Fruit fly (Drosophila melanogaster) whole organism, adult: ENCODE measurements around the gene alien.

Experiments
- CG11617 ChIP-seq: fragments of 200-800 bp; sonication (Bioruptor generic); optimal IDR thresholded peaks from 2 replicates; lab custom pipeline; 2017; ENCODE audit warnings: mild to moderate bottlenecking, missing biosample characterization, missing genetic modification reagents, missing genetic modification characterization
- CG12768 ChIP-seq: fragments of 200-800 bp; sonication (Bioruptor generic); optimal IDR thresholded peaks from 2 replicates; lab custom pipeline; 2017; ENCODE audit warnings: missing biosample characterization, missing genetic modification characterization, mild to moderate bottlenecking, moderate library complexity, missing genetic modification reagents
- CG14711 ChIP-seq: fragments of 200-800 bp; sonication (Bioruptor generic); optimal IDR thresholded peaks from 2 replicates; lab custom pipeline; 2018; ENCODE audit warnings: missing biosample characterization, mild to moderate bottlenecking, missing genetic modification characterization, moderate library complexity
- CG1620 ChIP-seq: fragments of 200-800 bp; sonication (Bioruptor generic); optimal IDR thresholded peaks from 2 replicates; lab custom pipeline; 2016; ENCODE audit warnings: missing biosample characterization, missing genetic modification characterization
- CG33017 ChIP-seq: fragments of 200-800 bp; sonication (Bioruptor generic); optimal IDR thresholded peaks from 2 replicates; lab custom pipeline; 2018; ENCODE audit warnings: missing biosample characterization, mild to moderate bottlenecking, missing genetic modification characterization, moderate library complexity
- CG5204 ChIP-seq: fragments of 200-800 bp; sonication (Bioruptor generic); optimal IDR thresholded peaks from 2 replicates; lab custom pipeline; 2016; ENCODE audit warnings: missing biosample characterization, missing genetic modification characterization
- CG7045 ChIP-seq: fragments of 200-800 bp; sonication (Bioruptor generic); optimal IDR thresholded peaks from 2 replicates; lab custom pipeline; 2017; ENCODE audit warnings: missing biosample characterization, mild to moderate bottlenecking, missing genetic modification characterization
- CG7101 ChIP-seq: fragments of 200-800 bp; sonication (Bioruptor generic); optimal IDR thresholded peaks from 2 replicates; lab custom pipeline; 2018; ENCODE audit warnings: missing biosample characterization, mild to moderate bottlenecking, missing genetic modification characterization, moderate library complexity
- Clk ChIP-seq: fragments of 200-800 bp; sonication (Bioruptor generic); optimal IDR thresholded peaks from 2 replicates; lab custom pipeline; 2017; ENCODE audit warnings: missing biosample characterization, missing genetic modification characterization
- Crg-1 ChIP-seq: fragments of 200-800 bp; sonication (Bioruptor generic); optimal IDR thresholded peaks from 2 replicates; lab custom pipeline; 2016; ENCODE audit warnings: missing biosample characterization, missing genetic modification characterization
- Hr96 ChIP-seq: fragments of 200-800 bp; sonication (Bioruptor generic); optimal IDR thresholded peaks from 2 replicates; lab custom pipeline; 2016; ENCODE audit warnings: missing biosample characterization, missing genetic modification characterization
- Mnt ChIP-seq: fragments of 200-800 bp; sonication (Bioruptor generic); optimal IDR thresholded peaks from 2 replicates; lab custom pipeline; 2016; ENCODE audit warnings: missing biosample characterization, mild to moderate bottlenecking, missing genetic modification characterization
- bab1 ChIP-seq: fragments of 200-800 bp; sonication (Bioruptor generic); optimal IDR thresholded peaks from 3 replicates; lab custom pipeline; 2019; ENCODE audit warnings: missing biosample characterization, mild to moderate bottlenecking, missing genetic modification characterization, moderate library complexity
- cic ChIP-seq: fragments of 200-800 bp; sonication (Bioruptor generic); optimal IDR thresholded peaks from 2 replicates; lab custom pipeline; 2017; ENCODE audit warnings: missing biosample characterization, mild to moderate bottlenecking, missing genetic modification characterization, moderate library complexity
- cnc ChIP-seq, 2 experiments: fragments of >200 bp; optimal IDR thresholded peaks; 2 replicates each; lab custom pipeline; 2017
- kay ChIP-seq: fragments of 200-800 bp; sonication (Bioruptor generic); peaks from one replicate; lab custom pipeline; 2016; ENCODE audit warnings: missing biosample characterization, missing genetic modification characterization, borderline replicate concordance
- ovo ChIP-seq: fragments of 200-800 bp; sonication (Bioruptor generic); optimal IDR thresholded peaks from 2 replicates; lab custom pipeline; 2016; ENCODE audit warnings: missing biosample characterization, missing genetic modification characterization
- pad ChIP-seq: fragments of 200-800 bp; sonication (Bioruptor generic); optimal IDR thresholded peaks from 3 replicates; lab custom pipeline; 2017; ENCODE audit warnings: missing biosample characterization, missing genetic modification characterization, mild to moderate bottlenecking, moderate library complexity, missing genetic modification reagents
- tj ChIP-seq: fragments of 200-800 bp; sonication (Bioruptor generic); optimal IDR thresholded peaks from 3 replicates; lab custom pipeline; 2017; ENCODE audit warnings: missing biosample characterization, mild to moderate bottlenecking, missing genetic modification characterization, moderate library complexity
- toe ChIP-seq: fragments of 200-800 bp; sonication (Bioruptor generic); optimal IDR thresholded peaks from 2 replicates; lab custom pipeline; 2016; ENCODE audit warnings: missing biosample characterization, missing genetic modification characterization

The alien gene

dm6 chr2L:8962254-8962653, 34.9 kb downstream of the alien start, which contains the start of the genes CG9525 and CG32985:
CG9525 (minus strand) TSS chr2L:8962354.
CG32985 (plus strand) TSS chr2L:8962533.
- TF ChIP-seq cic (no peak), CG7101 (tag; lab: Kevin White, UChicago) (no peak), CG5204 (GFP tag; lab: Kevin White, UChicago) (no peak), Mnt (GFP tag; lab: Kevin White, UChicago) (no peak), CG7045 (GFP tag; lab: Kevin White, UChicago) (no peak), CG14711 (tag; lab: Kevin White, UChicago) (no peak), CG33017 (no peak), CG11617 (GFP tag; lab: Kevin White, UChicago) (no peak), tj (GFP tag; lab: Kevin White, UChicago) (no peak), bab1 (GFP tag; lab: Kevin White, UChicago) (no peak), toe (no peak), pad (GFP tag; lab: Kevin White, UChicago) (no peak), Hr96 (GFP tag; lab: Kevin White, UChicago) (no peak), ovo (GFP tag; lab: Kevin White, UChicago) (no peak)

- TF ChIP-seq CG1620, result no peak
- no peak for TF ChIP-seq bab1 (GFP tag; lab: Kevin White, UChicago)
- TF ChIP-seq Clk (GFP tag; lab: Kevin White, UChicago), result no peak
- no peak for TF ChIP-seq toe
- TF ChIP-seq cic, result peak; percentile 29
- peak; percentile 14 for TF ChIP-seq CG7045 (GFP tag; lab: Kevin White, UChicago)
- TF ChIP-seq ovo (GFP tag; lab: Kevin White, UChicago), result no peak
- peak; percentile 29 for TF ChIP-seq tj (GFP tag; lab: Kevin White, UChicago)
- peak; percentile 33 for TF ChIP-seq CG12768 (GFP tag; lab: Kevin White, UChicago)
- peak; percentile 67 for TF ChIP-seq CG14711 (tag; lab: Kevin White, UChicago)
- TF ChIP-seq cnc (optimal IDR thresholded peaks at IDR 0.05; lab: Kevin White, UChicago), result no peak
- peak; percentile 43 for TF ChIP-seq pad (GFP tag; lab: Kevin White, UChicago)
- TF ChIP-seq CG33017, result peak; percentile 43
- TF ChIP-seq CG11617 (GFP tag; lab: Kevin White, UChicago), result peak; percentile 41
- TF ChIP-seq CG7101 (tag; lab: Kevin White, UChicago), result peak; percentile 55
- peak; percentile 29 for TF ChIP-seq Hr96 (GFP tag; lab: Kevin White, UChicago)
- TF ChIP-seq Mnt (GFP tag; lab: Kevin White, UChicago), result peak; percentile 39
Observed at dm6 chr2L:8959001-8959461, 38.1 kb downstream of the alien start, which contains the start of gene CG31886. CG31886 (minus strand) TSS chr2L:8959051.

- TF ChIP-seq tj (GFP tag; lab: Kevin White, UChicago) (peak; percentile 35), ovo (GFP tag; lab: Kevin White, UChicago) (peak; percentile 15), CG1620 (peak; percentile 52), Hr96 (GFP tag; lab: Kevin White, UChicago) (peak; percentile 62), toe (peak; percentile 55), Clk (GFP tag; lab: Kevin White, UChicago) (peak; percentile 19), Crg-1 (GFP tag; lab: Kevin White, UChicago) (peak; percentile 43), CG11617 (GFP tag; lab: Kevin White, UChicago) (peak; percentile 73), cnc (optimal IDR thresholded peaks at IDR 0.05; lab: Kevin White, UChicago) (no peak), pad (GFP tag; lab: Kevin White, UChicago) (peak; percentile 33), CG7045 (GFP tag; lab: Kevin White, UChicago) (peak; percentile 60), kay (GFP tag; lab: Kevin White, UChicago) (peak; percentile 80), Mnt (GFP tag; lab: Kevin White, UChicago) (peak; percentile 23), CG12768 (GFP tag; lab: Kevin White, UChicago) (peak; percentile 49), CG7101 (tag; lab: Kevin White, UChicago) (peak; percentile 87), CG33017 (peak; percentile 84), bab1 (GFP tag; lab: Kevin White, UChicago) (peak; percentile 81), CG5204 (GFP tag; lab: Kevin White, UChicago) (peak; percentile 71), CG14711 (tag; lab: Kevin White, UChicago) (peak; percentile 81), cic (no peak)
Observed at dm6 chr2L:8958046-8958497, 39.1 kb downstream of the alien start.

- TF ChIP-seq Hr96 (GFP tag; lab: Kevin White, UChicago) (no peak), tj (GFP tag; lab: Kevin White, UChicago) (no peak), kay (GFP tag; lab: Kevin White, UChicago) (no peak)
Observed at dm6 chr2L:8957152-8957551, 40.0 kb downstream of the alien start.

- TF ChIP-seq CG7101 (tag; lab: Kevin White, UChicago) (no peak), CG5204 (GFP tag; lab: Kevin White, UChicago) (no peak), CG33017 (no peak), bab1 (GFP tag; lab: Kevin White, UChicago) (no peak), kay (GFP tag; lab: Kevin White, UChicago) (peak; percentile 18)
Observed at dm6 chr2L:8956336-8956726, 40.8 kb downstream of the alien start.

dm6 chr2L:8955597-8956335, 41.4 kb downstream of the alien start:
- TF ChIP-seq ovo (GFP tag; lab: Kevin White, UChicago), result no peak
- no peak for TF ChIP-seq CG11617 (GFP tag; lab: Kevin White, UChicago)
- TF ChIP-seq CG12768 (GFP tag; lab: Kevin White, UChicago), result no peak
- TF ChIP-seq CG33017, result peak; percentile 15
- peak; percentile 66 for TF ChIP-seq Mnt (GFP tag; lab: Kevin White, UChicago)
- peak; percentile 14 for TF ChIP-seq kay (GFP tag; lab: Kevin White, UChicago)
- no peak for TF ChIP-seq CG1620
- no peak for TF ChIP-seq Hr96 (GFP tag; lab: Kevin White, UChicago)
- peak; percentile 16 for TF ChIP-seq Crg-1 (GFP tag; lab: Kevin White, UChicago)
- TF ChIP-seq cic, result peak; percentile 74
- TF ChIP-seq toe, result no peak
